Fruit fly (Drosophila melanogaster) whole organism, wandering third instar larva: Measurements from ENCODE around the gene Uch-L5.

ENCODE experiments used
- Mio ChIP-seq: sonication (Bioruptor generic); optimal IDR thresholded peaks from 2 replicates; lab custom pipeline; 2016; ENCODE audit warnings: missing biosample characterization, missing genetic modification characterization
- N ChIP-seq: fragments of >200 bp; optimal IDR thresholded peaks from 2 replicates; lab custom pipeline; 2018; ENCODE audit warnings: missing biosample characterization, missing external identifiers, missing genetic modification characterization
- Sp1 ChIP-seq: fragments of 200-800 bp; sonication (Bioruptor generic); optimal IDR thresholded peaks from 3 replicates; lab custom pipeline; 2019; ENCODE audit warnings: missing biosample characterization, mild to moderate bottlenecking, missing genetic modification characterization, moderate library complexity
- Vsx2 ChIP-seq: fragments of 200-300, 225-300 bp; sonication (Bioruptor generic); optimal IDR thresholded peaks from 2 replicates; lab custom pipeline; 2018; ENCODE audit warnings: missing biosample characterization, missing genetic modification characterization; ENCODE audit not compliant: partially characterized antibody
- fru ChIP-seq: fragments of 200-800 bp; sonication (Bioruptor generic); optimal IDR thresholded peaks from 3 replicates; lab custom pipeline; 2016; ENCODE audit warnings: missing biosample characterization, mild to moderate bottlenecking, missing genetic modification characterization
- h ChIP-seq: fragments of 200-800 bp; sonication (Bioruptor generic); optimal IDR thresholded peaks from 3 replicates; lab custom pipeline; 2016; ENCODE audit warnings: missing biosample characterization, mild to moderate bottlenecking, missing genetic modification characterization
- tai ChIP-seq: sonication (Bioruptor generic); optimal IDR thresholded peaks from 2 replicates; lab custom pipeline; 2016; ENCODE audit warnings: missing biosample characterization, missing genetic modification characterization
- woc ChIP-seq: sonication (Bioruptor generic); optimal IDR thresholded peaks from 2 replicates; lab custom pipeline; 2016; ENCODE audit warnings: missing biosample characterization, mild to moderate bottlenecking, missing genetic modification characterization

dm6 chr3L:9432810-9433587, 43.8 kb downstream of the Uch-L5 start:
- TF ChIP-seq Vsx2 (GFP tag; lab: Kevin White, UChicago) (no peak), h (no peak), woc (GFP tag; lab: Kevin White, UChicago) (no peak), Sp1 (GFP tag; lab: Kevin White, UChicago) (no peak), fru (GFP tag; lab: Kevin White, UChicago) (no peak), Mio (GFP tag; lab: Kevin White, UChicago) (no peak), N (GFP tag; lab: Kevin White, UChicago) (no peak), tai (GFP tag; lab: Kevin White, UChicago) (no peak)
